Worm (Caenorhabditis elegans): ENCODE data around the gene F19C7.8.

The F19C7.8 gene

DNA sequence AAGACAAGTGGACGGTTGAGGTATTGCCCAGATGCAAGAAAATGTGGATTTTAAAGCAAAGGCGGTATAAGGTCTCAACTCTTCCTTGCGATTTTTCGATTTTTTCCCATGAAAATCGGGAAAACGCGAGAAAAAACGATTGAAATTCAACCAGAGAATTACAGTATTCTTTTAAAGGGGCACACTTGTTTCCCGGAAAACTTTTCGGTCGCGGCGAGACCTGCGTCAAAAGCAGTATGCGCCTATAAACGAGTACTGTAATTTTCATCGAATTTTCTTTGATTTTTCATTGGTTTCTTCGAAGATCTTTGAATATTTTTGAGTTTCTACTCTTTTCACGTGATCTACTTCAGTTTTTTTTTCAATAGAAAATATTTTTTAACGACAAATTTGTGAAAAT lies 15.8 kb upstream of the F19C7.8 start:
- TF ChIP-seq pha-4 (tag; optimal IDR thresholded peaks at IDR 0.05) (no peak), aly-2 (tag; optimal IDR thresholded peaks at IDR 0.05) (no peak)

DNA sequence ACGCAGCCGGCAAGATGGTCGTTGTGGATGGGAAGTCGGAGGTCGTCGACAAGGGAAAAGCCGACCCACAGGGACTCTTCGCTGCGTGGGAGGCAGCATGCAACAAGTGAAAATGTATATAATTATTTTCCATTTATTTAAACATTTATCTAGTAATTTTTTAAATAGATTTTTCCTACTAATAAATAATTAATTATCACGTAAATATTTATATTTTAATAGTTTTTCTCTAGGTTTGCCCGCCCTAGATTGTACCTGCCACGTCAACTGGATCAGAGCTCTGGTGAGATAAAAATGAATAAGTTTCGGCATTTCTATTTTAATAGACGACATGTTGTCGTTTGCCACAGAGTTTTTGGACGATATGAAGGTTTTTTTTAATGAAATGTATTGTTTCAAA lies 15.1 kb upstream of the F19C7.8 start, which contains the start of gene psr-1:
Gene psr-1 (plus strand): TSS at position 301 of the 400 bp plus-strand sequence.
- TF ChIP-seq sea-2 (GFP tag; optimal IDR thresholded peaks at IDR 0.05) (no peak), nhr-11 (tag; optimal IDR thresholded peaks at IDR 0.05) (no peak), unc-39 (tag; optimal IDR thresholded peaks at IDR 0.05) (no peak), jun-1 (tag; optimal IDR thresholded peaks at IDR 0.05) (no peak), fos-1 (tag; optimal IDR thresholded peaks at IDR 0.05) (no peak), egl-5 (tag; optimal IDR thresholded peaks at IDR 0.05) (no peak), ceh-82 (tag; optimal IDR thresholded peaks at IDR 0.05) (no peak), nhr-28 (tag; optimal IDR thresholded peaks at IDR 0.05) (no peak), nhr-23 (tag; optimal IDR thresholded peaks at IDR 0.05) (no peak), nhr-43 (tag; optimal IDR thresholded peaks at IDR 0.05; ENCODE audit: poor library complexity, severe bottlenecking) (no peak), mdl-1 (tag; optimal IDR thresholded peaks at IDR 0.05) (no peak), fkh-2 (tag; optimal IDR thresholded peaks at IDR 0.05) (no peak)

- TF ChIP-seq ztf-4 (tag; optimal IDR thresholded peaks at IDR 0.05), result no peak
- TF ChIP-seq ama-1 (optimal IDR thresholded peaks at IDR 0.05), result peak; percentile 78
- TF ChIP-seq aly-2 (tag; optimal IDR thresholded peaks at IDR 0.05), result no peak
- TF ChIP-seq nhr-76 (tag; optimal IDR thresholded peaks at IDR 0.05), result no peak
Observed at ce11 chrIV:4652365-4652844, 14.5 kb upstream of the F19C7.8 start, which contains the start of gene F29B9.5. F29B9.5 (plus strand) TSS chrIV:4652415.

DNA sequence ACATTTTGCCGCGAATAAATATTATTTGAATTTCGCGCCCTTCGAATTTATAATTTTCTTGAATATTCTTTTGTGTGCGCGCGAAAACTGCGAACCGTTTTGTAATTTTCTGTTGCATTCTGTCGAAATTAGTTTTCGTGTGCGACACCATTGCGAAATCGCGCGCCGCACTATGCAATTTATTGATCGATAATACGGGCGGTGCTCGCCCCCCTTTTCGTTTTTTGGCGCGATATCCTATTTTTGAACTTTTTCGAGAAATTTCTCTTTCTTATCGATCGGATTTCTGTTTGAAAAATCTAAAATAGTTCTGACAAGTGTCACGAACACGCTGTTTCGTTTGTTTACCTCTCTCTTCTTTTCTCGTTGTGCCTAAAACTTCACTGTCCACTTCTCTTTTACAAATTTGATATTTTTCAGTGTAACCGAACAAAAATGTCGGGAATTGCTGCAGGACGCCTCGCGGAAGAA lies 12.8 kb upstream of the F19C7.8 start, which contains the start of gene ubc-9:
Gene ubc-9 (plus strand): TSS at position 421 of the 471 bp plus-strand sequence.
- TF ChIP-seq nfya-1 (tag; optimal IDR thresholded peaks at IDR 0.05; ENCODE audit: insufficient read depth) (peak; percentile 82), pqm-1 (tag; optimal IDR thresholded peaks at IDR 0.05) (no peak), egl-5 (tag; optimal IDR thresholded peaks at IDR 0.05) (peak; percentile 40), snpc-4 (tag; optimal IDR thresholded peaks at IDR 0.05) (peak; percentile 59), lsy-12 (tag; optimal IDR thresholded peaks at IDR 0.05) (no peak), skn-1 (tag; optimal IDR thresholded peaks at IDR 0.05) (peak; percentile 5), ama-1 (optimal IDR thresholded peaks at IDR 0.05) (peak; percentile 55), daf-12 (tag; optimal IDR thresholded peaks at IDR 0.05) (no peak), nhr-43 (tag; optimal IDR thresholded peaks at IDR 0.05; ENCODE audit: poor library complexity, severe bottlenecking) (peak; percentile 61), zag-1 (tag; optimal IDR thresholded peaks at IDR 0.05) (no peak), ceh-28 (tag; optimal IDR thresholded peaks at IDR 0.05) (peak; percentile 92), lin-15B (tag; optimal IDR thresholded peaks at IDR 0.05) (peak; percentile 73), pha-4 (tag; optimal IDR thresholded peaks at IDR 0.05) (peak; percentile 71), ztf-4 (tag; optimal IDR thresholded peaks at IDR 0.05) (no peak), mml-1 (tag; optimal IDR thresholded peaks at IDR 0.05) (no peak), elt-3 (tag; optimal IDR thresholded peaks at IDR 0.05) (no peak), hmg-11 (tag; optimal IDR thresholded peaks at IDR 0.05) (peak; percentile 72), aly-2 (tag; optimal IDR thresholded peaks at IDR 0.05) (no peak), lin-39 (tag; optimal IDR thresholded peaks at IDR 0.05) (peak; percentile 65), nhr-25 (tag; optimal IDR thresholded peaks at IDR 0.05) (peak; percentile 75), unc-62 (GFP tag; optimal IDR thresholded peaks at IDR 0.05) (no peak), nhr-11 (tag; optimal IDR thresholded peaks at IDR 0.05) (no peak), nhr-77 (tag; optimal IDR thresholded peaks at IDR 0.05) (no peak), jun-1 (tag; optimal IDR thresholded peaks at IDR 0.05) (peak; percentile 37), R02D3.7 (tag; optimal IDR thresholded peaks at IDR 0.05) (no peak), mdl-1 (tag; optimal IDR thresholded peaks at IDR 0.05) (no peak), elt-2 (tag; optimal IDR thresholded peaks at IDR 0.05) (peak; percentile 54), nhr-23 (tag; optimal IDR thresholded peaks at IDR 0.05) (peak; percentile 81)

DNA sequence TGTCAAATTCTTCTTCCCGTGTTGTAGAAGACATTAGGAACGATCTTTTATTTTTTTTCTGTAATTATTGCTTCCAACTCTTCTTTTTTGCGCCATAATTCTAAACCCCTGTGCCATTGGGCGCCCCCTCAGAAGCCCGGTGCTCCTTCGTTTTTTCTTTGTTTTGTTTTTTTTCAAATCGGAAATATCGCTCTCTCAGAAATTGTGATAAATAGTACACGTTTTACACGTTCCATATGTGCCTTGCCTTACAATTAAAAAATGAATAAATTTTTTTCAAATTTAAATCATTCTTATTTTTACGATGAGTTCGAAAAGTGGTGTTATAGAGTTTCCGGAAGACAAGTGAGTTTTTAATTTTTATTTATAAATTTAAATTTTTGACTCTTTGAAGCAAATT lies 11.6 kb upstream of the F19C7.8 start, which contains the start of gene F29B9.7:
Gene F29B9.7 (plus strand): TSS at position 301 of the 400 bp plus-strand sequence.
- TF ChIP-seq pha-4 (tag; optimal IDR thresholded peaks at IDR 0.05) (no peak), snpc-4 (tag; optimal IDR thresholded peaks at IDR 0.05) (no peak), eor-1 (tag; optimal IDR thresholded peaks at IDR 0.05) (no peak), fkh-2 (tag; optimal IDR thresholded peaks at IDR 0.05) (no peak), ceh-82 (tag; optimal IDR thresholded peaks at IDR 0.05) (no peak)

All from whole organism, L3 larva.